Worm (Caenorhabditis elegans): ENCODE results near the gene W06A11.1.

- TF ChIP-seq pqm-1 (tag; optimal IDR thresholded peaks at IDR 0.05), result no peak
- no peak for TF ChIP-seq nhr-25 (tag; optimal IDR thresholded peaks at IDR 0.05; ENCODE audit: borderline replicate concordance, insufficient read depth)
- no peak for TF ChIP-seq R02D3.7 (tag; optimal IDR thresholded peaks at IDR 0.05)
- no peak for TF ChIP-seq nhr-28 (tag; optimal IDR thresholded peaks at IDR 0.05)
- TF ChIP-seq unc-62 (GFP tag; optimal IDR thresholded peaks at IDR 0.05 in 1 of 2), result no peak
- TF ChIP-seq unc-62 (tag; optimal IDR thresholded peaks at IDR 0.05), result no peak
- no peak for TF ChIP-seq nhr-11 (tag; optimal IDR thresholded peaks at IDR 0.05)
- no peak for TF ChIP-seq gei-8 (GFP tag; optimal IDR thresholded peaks at IDR 0.05)
- TF ChIP-seq zip-11 (GFP tag; IDR thresholded peaks at IDR 0.05), result no peak
- TF ChIP-seq nhr-10 (tag; optimal IDR thresholded peaks at IDR 0.05), result no peak
- TF ChIP-seq dpl-1 (GFP tag; optimal IDR thresholded peaks at IDR 0.05), result no peak
- TF ChIP-seq ceh-82 (tag; optimal IDR thresholded peaks at IDR 0.05), result no peak
- TF ChIP-seq nhr-48 (tag; optimal IDR thresholded peaks at IDR 0.05), result no peak
Measured at ce11 chrII:4063997-4064396, 3.4 kb upstream of the W06A11.1 start, which contains the start of gene fbxb-118.

All from whole organism, L4 larva.